Worm (Caenorhabditis elegans): Measurements from ENCODE around the gene F07H5.7.
A peak's percentile ranks its signal among the peaks of the same experiment; 100 is the strongest.

The F07H5.7 gene

DNA sequence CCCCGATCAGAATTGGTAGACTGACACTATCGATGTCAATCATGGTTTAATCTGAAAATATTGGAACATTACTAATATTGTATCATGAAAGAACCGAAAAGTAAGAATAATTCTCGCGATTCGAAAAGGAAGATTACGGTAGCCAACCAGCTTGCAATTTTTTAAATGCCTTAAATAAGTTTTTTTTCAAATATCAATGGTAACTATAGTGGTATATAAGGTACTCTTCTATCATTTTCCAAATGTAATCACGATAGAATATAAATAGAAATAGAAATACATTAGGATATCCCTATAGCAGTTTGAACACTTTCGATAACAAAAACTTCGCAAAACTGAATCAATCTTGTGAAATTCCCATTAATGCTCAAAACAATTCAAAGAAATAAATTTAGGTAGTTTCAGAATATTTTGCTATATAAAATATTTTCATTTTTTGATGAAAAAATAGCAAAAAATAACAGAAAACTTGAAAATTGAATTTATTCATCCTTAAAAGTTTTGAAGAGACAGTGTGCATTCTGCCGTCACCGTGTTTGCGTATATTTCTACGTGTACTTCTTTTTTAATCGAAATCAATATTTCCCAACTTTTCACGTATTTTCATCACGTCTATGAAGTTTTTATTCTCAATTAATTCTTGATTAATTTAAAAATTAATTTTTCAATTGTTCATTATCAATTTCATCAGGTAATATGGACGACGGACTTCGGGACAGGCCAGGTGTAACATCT, 16.9 kb upstream of the F07H5.7 start, which contains the start of the genes F46C5.9 and rer-1:
F46C5.9 (minus strand) TSS at position 51 of the 735 bp plus-strand sequence.
rer-1 (plus strand) TSS at position 692 of the 735 bp plus-strand sequence.
- TF ChIP-seq unc-62 (GFP tag; optimal IDR thresholded peaks at IDR 0.05) (no peak), lin-35 (GFP tag; optimal IDR thresholded peaks at IDR 0.05) (peak; percentile 25 to 54), fos-1 (tag; optimal IDR thresholded peaks at IDR 0.05) (no peak), unc-30 (tag; optimal IDR thresholded peaks at IDR 0.05) (no peak), xbp-1 (tag; optimal IDR thresholded peaks at IDR 0.05) (peak; percentile 93), tbx-2 (tag; optimal IDR thresholded peaks at IDR 0.05) (no peak), unc-86 (tag; optimal IDR thresholded peaks at IDR 0.05) (no peak), ets-5 (GFP tag; IDR thresholded peaks at IDR 0.05) (no peak), blmp-1 (tag; optimal IDR thresholded peaks at IDR 0.05) (peak; percentile 19), nhr-11 (tag; optimal IDR thresholded peaks at IDR 0.05) (no peak), grh-1 (GFP tag; IDR thresholded peaks at IDR 0.05) (no peak), nhr-237 (tag; optimal IDR thresholded peaks at IDR 0.05) (no peak), unc-98 (GFP tag; IDR thresholded peaks at IDR 0.05) (no peak), nhr-20 (tag; optimal IDR thresholded peaks at IDR 0.05) (peak; percentile 29), mef-2 (tag; optimal IDR thresholded peaks at IDR 0.05) (no peak), swsn-7 (tag; optimal IDR thresholded peaks at IDR 0.05) (no peak), nhr-47 (tag; optimal IDR thresholded peaks at IDR 0.05) (peak; percentile 6), mab-9 (GFP tag; IDR thresholded peaks at IDR 0.05) (no peak), nhr-76 (tag; optimal IDR thresholded peaks at IDR 0.05) (no peak), lin-39 (tag; optimal IDR thresholded peaks at IDR 0.05) (no peak), nhr-84 (tag; optimal IDR thresholded peaks at IDR 0.05) (no peak), ztf-11 (tag; optimal IDR thresholded peaks at IDR 0.05) (no peak), hlh-17 (GFP tag; optimal IDR thresholded peaks at IDR 0.05; ENCODE audit: borderline replicate concordance) (no peak), hpl-2 (GFP tag; optimal IDR thresholded peaks at IDR 0.05) (no peak), C16A3.4 (tag; optimal IDR thresholded peaks at IDR 0.05) (peak; percentile 25), efl-1 (optimal IDR thresholded peaks at IDR 0.05) (peak; percentile 25 to 47), efl-1 (GFP tag; optimal IDR thresholded peaks at IDR 0.05 in 1 of 2) (peak; percentile 51 to 80), irx-1 (tag; optimal IDR thresholded peaks at IDR 0.05) (no peak), pag-3 (tag; optimal IDR thresholded peaks at IDR 0.05; ENCODE audit: borderline replicate concordance, insufficient read depth) (no peak), nhr-71 (tag; optimal IDR thresholded peaks at IDR 0.05) (peak; percentile 14), C34B4.2 (tag; optimal IDR thresholded peaks at IDR 0.05) (no peak), lin-15B (tag; optimal IDR thresholded peaks at IDR 0.05) (no peak), mep-1 (tag; optimal IDR thresholded peaks at IDR 0.05) (no peak), lsy-2 (tag; optimal IDR thresholded peaks at IDR 0.05) (peak in 1 of 2 experiments; percentile 63), ztf-4 (tag; optimal IDR thresholded peaks at IDR 0.05) (no peak), dpl-1 (GFP tag; optimal IDR thresholded peaks at IDR 0.05) (peak; percentile 0 to 48 (median 12)), F16B12.6 (tag; optimal IDR thresholded peaks at IDR 0.05) (peak; percentile 83), pqm-1 (tag; optimal IDR thresholded peaks at IDR 0.05) (no peak), nhr-85 (tag) (no peak)

DNA sequence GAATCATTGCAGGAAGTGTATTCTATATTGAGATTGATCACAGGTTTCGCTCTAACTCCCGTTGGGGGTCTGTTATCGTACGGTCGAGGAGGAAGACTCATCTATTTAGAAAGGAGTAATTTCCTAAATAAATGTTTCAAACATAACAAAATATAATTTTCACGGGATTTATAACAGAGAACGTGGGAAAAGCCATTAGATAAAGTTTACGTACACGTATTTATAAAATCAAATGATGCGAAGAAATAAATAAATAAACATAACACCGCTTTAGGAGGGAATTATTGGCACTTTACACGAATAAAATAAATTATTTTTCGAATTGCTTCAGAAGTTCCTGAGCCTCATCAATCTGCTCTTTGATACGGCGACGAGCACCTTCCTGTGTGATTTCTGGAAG, 14.5 kb upstream of the F07H5.7 start, which contains the start of gene F07H5.10:
F07H5.10 (minus strand) TSS at position 101 of the 400 bp plus-strand sequence.
- TF ChIP-seq unc-86 (tag; optimal IDR thresholded peaks at IDR 0.05) (no peak), ztf-4 (tag; optimal IDR thresholded peaks at IDR 0.05) (no peak), lin-13 (GFP tag; optimal IDR thresholded peaks at IDR 0.05) (no peak), ceh-82 (tag; optimal IDR thresholded peaks at IDR 0.05) (no peak), lin-39 (tag; optimal IDR thresholded peaks at IDR 0.05) (no peak)

All from whole organism, L1 larva.